Worm (Caenorhabditis elegans): ENCODE measurements around the gene C16C8.20.

DNA sequence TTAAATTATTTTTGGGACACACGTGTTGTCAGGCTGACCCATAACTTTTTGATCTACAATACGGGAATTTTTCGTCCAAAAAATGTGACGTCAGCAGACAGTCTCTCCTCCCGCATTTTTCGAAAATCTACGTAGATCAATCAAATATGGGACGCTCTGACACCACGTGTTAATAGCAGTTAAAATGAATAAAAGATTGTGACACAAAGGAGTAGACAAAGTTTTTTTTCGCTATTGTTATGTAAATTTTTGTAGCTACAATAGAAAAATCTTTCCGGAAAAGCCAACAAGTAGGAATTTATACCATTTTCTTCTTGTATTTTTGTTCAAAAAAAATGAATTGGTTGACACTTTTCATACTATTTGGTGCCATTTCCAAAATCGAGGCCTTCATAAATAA is 5.4 kb upstream of the C16C8.20 start, which contains the start of gene C16C8.27:
- no peak for TF ChIP-seq pax-3 (tag; optimal IDR thresholded peaks at IDR 0.05)
- TF ChIP-seq pqm-1 (tag; optimal IDR thresholded peaks at IDR 0.05): no peak
- TF ChIP-seq ceh-82 (tag; optimal IDR thresholded peaks at IDR 0.05): no peak
